Worm (Caenorhabditis elegans) whole organism, L4 larva: ENCODE results near the gene gst-35.

Experiments
- D1046.2 ChIP-seq: fragments of 200-800 bp; sonication (Bioruptor generic); IDR thresholded peaks from 2 replicates; pipeline ENCODE4 v1.3.6; 2022; ENCODE audit warnings: missing genetic modification characterization, missing compliant biosample characterization
- F44E2.7 ChIP-seq: fragments of 200-800 bp; sonication (Bioruptor generic); IDR thresholded peaks from 2 replicates; pipeline ENCODE4 v2.1.2; 2022; ENCODE audit warnings: missing genetic modification characterization, missing compliant biosample characterization
- T20F7.1 ChIP-seq: fragments of 200-800 bp; sonication (Bioruptor generic); optimal IDR thresholded peaks from 2 replicates; lab custom pipeline; 2018; ENCODE audit warnings: mild to moderate bottlenecking, missing genetic modification characterization, missing compliant biosample characterization
- Y48G9A.11 ChIP-seq: fragments of 200-800 bp; sonication (Bioruptor generic); IDR thresholded peaks from 2 replicates; pipeline ENCODE4 v1.3.6; 2022; ENCODE audit warnings: missing genetic modification reagents, missing genetic modification characterization, missing compliant biosample characterization
- aha-1 ChIP-seq: fragments of 150-350 bp; peaks from one replicate; lab custom pipeline; 2014; ENCODE audit warnings: missing biosample characterization, missing genetic modification characterization
- arid-1 ChIP-seq: fragments of 200-800 bp; sonication (Bioruptor generic); conservative IDR thresholded peaks from 2 replicates; pipeline ENCODE4 v1.3.6; 2022; ENCODE audit warnings: missing genetic modification reagents, missing genetic modification characterization, missing compliant biosample characterization
- attf-4 ChIP-seq: sonication (generic microtip); optimal IDR thresholded peaks from 3 replicates; lab custom pipeline; 2017; ENCODE audit warnings: missing biosample characterization, missing genetic modification characterization
- daf-16 ChIP-seq, 3 experiments: sonication (generic microtip); optimal IDR thresholded peaks; 2 replicates each; lab custom pipeline; 2016 to 2017; ENCODE audit warnings: missing genetic modification characterization in 3 of 3, missing genetic modification reagents in 3 of 3, mild to moderate bottlenecking in 2 of 3, missing compliant biosample characterization in 2 of 3, missing biosample characterization in 1 of 3, moderate library complexity in 1 of 3
- daf-19 ChIP-seq: fragments of 200-800 bp; sonication (Bioruptor generic); conservative IDR thresholded peaks from 2 replicates; pipeline ENCODE4 v1.3.6; 2022; ENCODE audit warnings: missing genetic modification characterization, missing compliant biosample characterization
- dmd-6 ChIP-seq: fragments of 200-800 bp; sonication (Bioruptor generic); IDR thresholded peaks from 2 replicates; pipeline ENCODE4 v1.3.6; 2022; ENCODE audit warnings: missing genetic modification reagents, missing genetic modification characterization, missing compliant biosample characterization
- dmd-8 ChIP-seq: fragments of 200-800 bp; sonication (Bioruptor generic); IDR thresholded peaks from 2 replicates; pipeline ENCODE4 v1.3.6; 2022; ENCODE audit warnings: missing genetic modification characterization, missing compliant biosample characterization
- dve-1 ChIP-seq: sonication (generic microtip); optimal IDR thresholded peaks from 2 replicates; lab custom pipeline; 2017; ENCODE audit warnings: antibody characterized with exemption, mild to moderate bottlenecking, missing genetic modification characterization, missing compliant biosample characterization; ENCODE audit not compliant: insufficient read depth
- fkh-10 ChIP-seq: fragments of 150-350 bp; optimal IDR thresholded peaks from 2 replicates; lab custom pipeline; 2014; ENCODE audit warnings: missing biosample characterization, missing genetic modification reagents, missing genetic modification characterization
- fos-1 ChIP-seq: fragments of 150-350 bp; optimal IDR thresholded peaks from 2 replicates; lab custom pipeline; 2014; ENCODE audit warnings: missing biosample characterization, missing genetic modification characterization
- hlh-11 ChIP-seq: fragments of 200-800 bp; sonication (Bioruptor generic); optimal IDR thresholded peaks from 2 replicates; lab custom pipeline; 2018; ENCODE audit warnings: mild to moderate bottlenecking, missing genetic modification characterization, missing compliant biosample characterization
- hlh-30 ChIP-seq: sonication (generic microtip); optimal IDR thresholded peaks from 2 replicates; lab custom pipeline; 2017; ENCODE audit warnings: antibody characterized with exemption, mild to moderate bottlenecking, missing genetic modification characterization, missing compliant biosample characterization; ENCODE audit not compliant: insufficient read depth
- hmg-1.1 ChIP-seq: fragments of 200-800 bp; sonication (Bioruptor generic); IDR thresholded peaks from 2 replicates; pipeline ENCODE4 v1.3.6; 2022; ENCODE audit warnings: missing genetic modification reagents, missing genetic modification characterization, missing compliant biosample characterization
- lin-13 ChIP-seq: fragments of 150-350 bp; optimal IDR thresholded peaks from 2 replicates; lab custom pipeline; 2014; ENCODE audit warnings: missing biosample characterization, missing genetic modification reagents, missing genetic modification characterization
- lin-29 ChIP-seq: fragments of 200-800 bp; sonication (Bioruptor generic); IDR thresholded peaks from 2 replicates; pipeline ENCODE4 v1.3.6; 2022; ENCODE audit warnings: missing genetic modification reagents, missing genetic modification characterization, missing compliant biosample characterization
- lin-39 ChIP-seq: fragments of 150-350 bp; optimal IDR thresholded peaks from 2 replicates; lab custom pipeline; 2014; ENCODE audit warnings: missing biosample characterization, missing genetic modification reagents, missing genetic modification characterization
- lir-3 ChIP-seq: sonication (generic microtip); optimal IDR thresholded peaks from 2 replicates; lab custom pipeline; 2016; ENCODE audit warnings: mild to moderate bottlenecking, missing genetic modification characterization, missing compliant biosample characterization
- lsy-2 ChIP-seq, 2 experiments: fragments of 150-350 bp in 1 of 2; sonication (generic microtip) in 1 of 2; optimal IDR thresholded peaks; 2 replicates each; lab custom pipeline; 2014 to 2017; ENCODE audit warnings: missing biosample characterization in 2 of 2, missing genetic modification characterization in 2 of 2
- madf-9 ChIP-seq: fragments of 200-800 bp; sonication (Bioruptor generic); conservative IDR thresholded peaks from 2 replicates; pipeline ENCODE4 v1.3.6; 2022; ENCODE audit warnings: missing genetic modification reagents, missing genetic modification characterization, missing compliant biosample characterization
- mep-1 ChIP-seq: fragments of 150-350 bp; sonication (generic microtip); optimal IDR thresholded peaks from 3 replicates; lab custom pipeline; 2014; ENCODE audit warnings: missing biosample characterization, missing genetic modification characterization
- mes-2 ChIP-seq: sonication (generic microtip); optimal IDR thresholded peaks from 2 replicates; lab custom pipeline; 2016; ENCODE audit warnings: missing genotype, mild to moderate bottlenecking, missing genetic modification characterization, missing compliant biosample characterization; ENCODE audit not compliant: poor library complexity, severe bottlenecking
- mxl-2 ChIP-seq: fragments of 200-800 bp; sonication (Bioruptor generic); conservative IDR thresholded peaks from 2 replicates; pipeline ENCODE4 v1.3.6; 2022; ENCODE audit warnings: missing genetic modification reagents, missing genetic modification characterization, missing compliant biosample characterization
- mxl-3 ChIP-seq: fragments of 200-800 bp; sonication (Bioruptor generic); optimal IDR thresholded peaks from 2 replicates; lab custom pipeline; 2018; ENCODE audit warnings: mild to moderate bottlenecking, missing genetic modification characterization, missing compliant biosample characterization
- nhr-102 ChIP-seq: sonication (generic microtip); optimal IDR thresholded peaks from 2 replicates; lab custom pipeline; 2016; ENCODE audit warnings: mild to moderate bottlenecking, missing genetic modification characterization, moderate library complexity, missing compliant biosample characterization
- nhr-111 ChIP-seq: fragments of 200-800 bp; sonication (Bioruptor generic); optimal IDR thresholded peaks from 2 replicates; lab custom pipeline; 2018; ENCODE audit warnings: mild to moderate bottlenecking, missing genetic modification characterization, missing compliant biosample characterization
- nhr-42 ChIP-seq: fragments of 200-800 bp; sonication (Bioruptor generic); IDR thresholded peaks from 2 replicates; pipeline ENCODE4 v1.3.6; 2022; ENCODE audit warnings: missing genetic modification characterization, missing compliant biosample characterization
- nhr-48 ChIP-seq: sonication (generic microtip); optimal IDR thresholded peaks from 2 replicates; lab custom pipeline; 2016; ENCODE audit warnings: mild to moderate bottlenecking, missing genetic modification characterization, missing compliant biosample characterization
- pha-4 ChIP-seq, 2 experiments: fragments of 150-350 bp in 1 of 2; fragments of 200-800 bp in 1 of 2; sonication (Bioruptor generic) in 1 of 2; IDR thresholded peaks in 1 of 2; optimal IDR thresholded peaks in 1 of 2; 2 replicates each; pipeline versions ENCODE4 v1.3.6 to Lab custom; 2014 to 2022; ENCODE audit warnings: missing genetic modification characterization in 2 of 2, missing genetic modification reagents in 2 of 2, missing biosample characterization in 1 of 2, missing compliant biosample characterization in 1 of 2
- pqm-1 ChIP-seq: sonication (generic microtip); optimal IDR thresholded peaks from 2 replicates; lab custom pipeline; 2017; ENCODE audit warnings: missing biosample characterization, missing genetic modification characterization
- rbr-2 ChIP-seq: sonication (generic microtip); optimal IDR thresholded peaks from 2 replicates; lab custom pipeline; 2016; ENCODE audit warnings: missing genotype, missing genetic modification characterization, missing compliant biosample characterization
- snpc-1.2 ChIP-seq: fragments of 200-800 bp; sonication (Bioruptor generic); IDR thresholded peaks from 2 replicates; pipeline ENCODE4 v1.3.6; 2022; ENCODE audit warnings: missing genetic modification reagents, missing genetic modification characterization, missing compliant biosample characterization
- snpc-4 ChIP-seq: fragments of 150-350 bp; optimal IDR thresholded peaks from 2 replicates; lab custom pipeline; 2014; ENCODE audit warnings: missing biosample characterization, missing genetic modification characterization
- tag-97 ChIP-seq: fragments of 200-800 bp; sonication (Bioruptor generic); IDR thresholded peaks from 2 replicates; pipeline ENCODE4 v1.3.6; 2022; ENCODE audit warnings: missing genetic modification characterization, missing compliant biosample characterization
- tra-1 ChIP-seq: fragments of 200-800 bp; sonication (Bioruptor generic); IDR thresholded peaks from 2 replicates; pipeline ENCODE4 v1.3.6; 2022; ENCODE audit warnings: missing genetic modification reagents, missing genetic modification characterization, missing compliant biosample characterization
- unc-130 ChIP-seq: sonication (generic microtip); optimal IDR thresholded peaks from 2 replicates; lab custom pipeline; 2016; ENCODE audit warnings: missing genetic modification reagents, missing genetic modification characterization, missing compliant biosample characterization
- unc-39 ChIP-seq: sonication (generic microtip); optimal IDR thresholded peaks from 2 replicates; lab custom pipeline; 2017; ENCODE audit warnings: missing biosample characterization, missing genetic modification characterization
- unc-62 ChIP-seq, 3 experiments: fragments of 150-350 bp in 1 of 3; sonication (generic microtip); optimal IDR thresholded peaks in 2 of 3; peaks in 1 of 3; 1 replicate in 1 of 3; 2 replicates in 2 of 3; lab custom pipeline; 2014 to 2017; ENCODE audit warnings: missing biosample characterization in 3 of 3, missing genetic modification characterization in 3 of 3, missing genetic modification reagents in 3 of 3, missing genotype in 1 of 3
- vab-7 ChIP-seq: fragments of 200-800 bp; sonication (Bioruptor generic); IDR thresholded peaks from 2 replicates; pipeline ENCODE4 v1.3.6; 2022; ENCODE audit warnings: missing genetic modification reagents, missing genetic modification characterization, missing compliant biosample characterization
- zip-11 ChIP-seq: fragments of 200-800 bp; sonication (Bioruptor generic); IDR thresholded peaks from 2 replicates; pipeline ENCODE4 v1.3.6; 2022; ENCODE audit warnings: missing genetic modification characterization, missing compliant biosample characterization
- ztf-11 ChIP-seq: fragments of 150-350 bp; optimal IDR thresholded peaks from 2 replicates; lab custom pipeline; 2014; ENCODE audit warnings: missing biosample characterization, missing genetic modification characterization

gst-35 gene

ce11 chrII:15190971-15191370 lies 5.8 kb upstream of the gst-35 start:
- no peak for TF ChIP-seq F44E2.7
- no peak for TF ChIP-seq D1046.2
- TF ChIP-seq mes-2 (tag; lab: Kevin White, UChicago): no peak
- TF ChIP-seq mxl-3: no peak
- no peak for TF ChIP-seq madf-9 (GFP tag; lab: Robert Waterston, UW)
- no peak for TF ChIP-seq lin-29 (GFP tag; lab: Robert Waterston, UW)
- no peak for TF ChIP-seq lin-13 (GFP tag; lab: Kevin White, UChicago)
- TF ChIP-seq tra-1 (GFP tag; lab: Robert Waterston, UW): no peak
- no peak for TF ChIP-seq vab-7
- peak; percentile 59 for TF ChIP-seq dmd-6 (GFP tag; lab: Robert Waterston, UW)
- TF ChIP-seq fos-1: no peak
- TF ChIP-seq arid-1 (GFP tag; lab: Robert Waterston, UW): no peak
- no peak for TF ChIP-seq daf-16 (GFP tag; optimal IDR thresholded peaks at IDR 0.05; lab: Kevin White, UChicago)
- peak; percentile 80 for TF ChIP-seq daf-16 (tag; optimal IDR thresholded peaks at IDR 0.05; lab: Kevin White, UChicago)
- peak; percentile 46 for TF ChIP-seq dve-1 (tag; lab: Kevin White, UChicago)
- no peak for TF ChIP-seq T20F7.1
- no peak for TF ChIP-seq pha-4 (GFP tag; IDR thresholded peaks at IDR 0.05; lab: Robert Waterston, UW)
- no peak for TF ChIP-seq pha-4 (tag; optimal IDR thresholded peaks at IDR 0.05; lab: Kevin White, UChicago)
- TF ChIP-seq lir-3: no peak
- TF ChIP-seq pqm-1: peak; percentile 25
- TF ChIP-seq Y48G9A.11 (GFP tag; lab: Robert Waterston, UW): no peak
- TF ChIP-seq tag-97 (GFP tag; lab: Robert Waterston, UW): no peak
- TF ChIP-seq hlh-11: peak; percentile 38
- TF ChIP-seq nhr-102 (tag; lab: Kevin White, UChicago): no peak
- no peak for TF ChIP-seq ztf-11 (tag; lab: Kevin White, UChicago)
- TF ChIP-seq unc-39 (tag; lab: Kevin White, UChicago): no peak
- no peak for TF ChIP-seq snpc-4 (tag; lab: Kevin White, UChicago)
- no peak for TF ChIP-seq snpc-1.2 (GFP tag; lab: Robert Waterston, UW)
- TF ChIP-seq mxl-2 (GFP tag; lab: Robert Waterston, UW): no peak
- no peak for TF ChIP-seq lin-39
- TF ChIP-seq, all 104 proteins: peak for 5

- TF ChIP-seq unc-130 (no peak), rbr-2 (tag; lab: Kevin White, UChicago) (peak; percentile 51), mes-2 (tag; lab: Kevin White, UChicago) (peak; percentile 33), nhr-42 (GFP tag; lab: Robert Waterston, UW) (0 out of 2 replicates have a peak, but pooled peaks have one; percentile 22), hmg-1.1 (GFP tag; lab: Robert Waterston, UW) (peak; percentile 54), nhr-48 (tag; lab: Kevin White, UChicago) (no peak), fkh-10 (GFP tag; lab: Kevin White, UChicago) (peak; percentile 36), dmd-8 (no peak), lsy-2 (tag; optimal IDR thresholded peaks at IDR 0.05; lab: Kevin White, UChicago) (peak in 1 of 2 experiments; percentile 5), mep-1 (peak; percentile 27), dve-1 (tag; lab: Kevin White, UChicago) (peak; percentile 36), vab-7 (no peak), hlh-30 (tag; lab: Kevin White, UChicago) (peak; percentile 46), nhr-111 (GFP tag; lab: Kevin White, UChicago) (no peak), daf-16 (GFP tag; optimal IDR thresholded peaks at IDR 0.05; lab: Kevin White, UChicago) (no peak), daf-16 (tag; optimal IDR thresholded peaks at IDR 0.05; lab: Kevin White, UChicago) (no peak), daf-19 (GFP tag; lab: Robert Waterston, UW) (no peak), attf-4 (tag; lab: Kevin White, UChicago) (no peak), unc-62 (GFP tag; optimal IDR thresholded peaks at IDR 0.05 in 1 of 2; lab: Kevin White, UChicago) (peak in 1 of 2 experiments; percentile 8), unc-62 (tag; optimal IDR thresholded peaks at IDR 0.05; lab: Kevin White, UChicago) (no peak), zip-11 (no peak), aha-1 (tag; lab: Kevin White, UChicago) (peak; percentile 35)
Observed at ce11 chrII:15189956-15190355, 4.8 kb upstream of the gst-35 start.
